Worm (Caenorhabditis elegans): ENCODE results near the gene htz-1.

- TF ChIP-seq flt-1 (GFP tag; IDR thresholded peaks at IDR 0.05): no peak
- TF ChIP-seq tab-1 (GFP tag; IDR thresholded peaks at IDR 0.05): no peak
Observed at ce11 chrIV:4410526-4410925, 35.5 kb upstream of the htz-1 start.
